Worm (Caenorhabditis elegans): ENCODE measurements around the gene C05C10.8.

C05C10.8 gene

DNA sequence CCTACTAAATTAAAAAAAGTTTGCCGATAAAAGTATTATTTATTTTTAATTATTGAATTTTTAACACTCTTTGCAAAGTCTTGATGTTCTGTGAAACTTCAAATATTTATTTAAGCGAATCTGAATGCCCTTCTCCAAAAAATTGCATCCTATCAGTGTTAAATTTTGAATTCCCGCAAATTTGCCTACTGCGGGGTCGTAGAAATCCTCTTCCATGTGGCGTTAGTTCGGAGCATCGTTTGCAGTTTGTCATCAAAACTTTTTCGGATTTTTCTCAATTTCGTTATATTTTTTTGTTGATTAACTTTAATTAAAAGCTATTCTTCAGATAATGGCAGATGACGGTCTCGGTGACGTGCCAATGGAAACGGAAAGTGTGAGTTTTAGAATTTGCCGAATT is 22.6 kb upstream of the C05C10.8 start, which contains the start of gene ufd-3 (continued):
- TF ChIP-seq fkh-3 (tag; optimal IDR thresholded peaks at IDR 0.05) (no peak), madf-10 (tag; optimal IDR thresholded peaks at IDR 0.05) (peak; percentile 47), rpc-1 (optimal IDR thresholded peaks at IDR 0.05) (no peak), rpc-1 (tag; optimal IDR thresholded peaks at IDR 0.05) (no peak), aptf-2 (GFP tag; conservative IDR thresholded peaks at IDR 0.05) (peak; percentile 69; the same call in 1 of the 2 replicates), lag-1 (GFP tag; IDR thresholded peaks at IDR 0.05) (no peak), snpc-1.3 (tag; optimal IDR thresholded peaks at IDR 0.05; ENCODE audit: insufficient read depth) (peak; percentile 29), lir-1 (GFP tag; conservative IDR thresholded peaks at IDR 0.05) (0 out of 2 replicates have a peak, but pooled peaks have one; percentile 30), F22D6.2 (tag; optimal IDR thresholded peaks at IDR 0.05) (peak; percentile 37), dpl-1 (GFP tag; optimal IDR thresholded peaks at IDR 0.05) (peak; percentile 91), ceh-58 (GFP tag; IDR thresholded peaks at IDR 0.05) (no peak), T26A5.8 (tag; optimal IDR thresholded peaks at IDR 0.05) (no peak), ceh-79 (tag; optimal IDR thresholded peaks at IDR 0.05) (no peak), ceh-27 (GFP tag; optimal IDR thresholded peaks at IDR 0.05) (peak; percentile 90), atf-7 (tag; optimal IDR thresholded peaks at IDR 0.05) (peak; percentile 49), nhr-179 (tag; optimal IDR thresholded peaks at IDR 0.05) (no peak), nhr-80 (tag; optimal IDR thresholded peaks at IDR 0.05) (peak; percentile 33), F57A8.1 (GFP tag; optimal IDR thresholded peaks at IDR 0.05) (no peak), akir-1 (GFP tag; optimal IDR thresholded peaks at IDR 0.05) (peak; percentile 24), F49E8.2 (tag; optimal IDR thresholded peaks at IDR 0.05; ENCODE audit: insufficient read depth) (no peak), bed-2 (GFP tag; IDR thresholded peaks at IDR 0.05) (peak; percentile 49; the same call in 1 of the 2 replicates), egrh-3 (GFP tag; IDR thresholded peaks at IDR 0.05) (no peak), let-607 (tag; optimal IDR thresholded peaks at IDR 0.05) (peak in 1 of 2 experiments; percentile 33), zim-3 (tag; optimal IDR thresholded peaks at IDR 0.05) (no peak), attf-6 (GFP tag; IDR thresholded peaks at IDR 0.05) (0 out of 2 replicates have a peak, but pooled peaks have one; percentile 22), nhr-27 (tag; optimal IDR thresholded peaks at IDR 0.05) (peak; percentile 27), F55B11.4 (tag; optimal IDR thresholded peaks at IDR 0.05; ENCODE audit: borderline replicate concordance, insufficient read depth) (no peak), snpc-4 (GFP tag; optimal IDR thresholded peaks at IDR 0.05) (peak; percentile 5), snpc-4 (tag; optimal IDR thresholded peaks at IDR 0.05) (peak; percentile 9 to 34 (median 24)), mel-28 (tag; optimal IDR thresholded peaks at IDR 0.05; ENCODE audit: borderline replicate concordance) (no peak), tlf-1 (GFP tag; optimal IDR thresholded peaks at IDR 0.05) (peak; percentile 45), D2030.7 (GFP tag; IDR thresholded peaks at IDR 0.05) (peak; percentile 65), athp-1 (tag; optimal IDR thresholded peaks at IDR 0.05) (peak; percentile 64), chd-7 (tag; optimal IDR thresholded peaks at IDR 0.05) (no peak), lsy-27 (tag; optimal IDR thresholded peaks at IDR 0.05; ENCODE audit: borderline replicate concordance, insufficient read depth) (no peak), Y56A3A.18 (GFP tag; IDR thresholded peaks at IDR 0.05) (no peak), madf-8 (GFP tag; conservative IDR thresholded peaks at IDR 0.05) (peak; percentile 33; the same call in 1 of the 2 replicates), ccch-3 (GFP tag; optimal IDR thresholded peaks at IDR 0.05) (peak; percentile 72), mes-4 (tag; optimal IDR thresholded peaks at IDR 0.05) (no peak), T07F8.4 (tag; optimal IDR thresholded peaks at IDR 0.05) (no peak), C17E4.6 (GFP tag; IDR thresholded peaks at IDR 0.05) (0 out of 2 replicates have a peak, but pooled peaks have one; percentile 36), cebp-1 (GFP tag; IDR thresholded peaks at IDR 0.05) (no peak), cebp-1 (tag; optimal IDR thresholded peaks at IDR 0.05) (peak; percentile 63), sdz-38 (tag; optimal IDR thresholded peaks at IDR 0.05) (no peak), tbp1 (GFP tag; optimal IDR thresholded peaks at IDR 0.05) (peak; percentile 42), snpc-3.4 (tag; optimal IDR thresholded peaks at IDR 0.05) (peak; percentile 58), ztf-26 (tag; optimal IDR thresholded peaks at IDR 0.05) (peak; percentile 23), ekl-4 (GFP tag; IDR thresholded peaks at IDR 0.05) (peak; percentile 75), cebp-2 (GFP tag; IDR thresholded peaks at IDR 0.05) (no peak)
